Worm (Caenorhabditis elegans) whole organism, L1 larva: ENCODE measurements around the gene nhr-88.

Experiments used
- C04F5.9 ChIP-seq: sonication (generic microtip); optimal IDR thresholded peaks from 2 replicates; lab custom pipeline; 2016; ENCODE audit warnings: missing genetic modification characterization, missing compliant biosample characterization
- ceh-82 ChIP-seq, 3 experiments: fragments of 150-350 bp in 1 of 3; sonication (generic microtip) in 2 of 3; optimal IDR thresholded peaks; 2 replicates each; lab custom pipeline; 2014 to 2017; ENCODE audit warnings: missing biosample characterization in 3 of 3, missing genetic modification characterization in 3 of 3
- dpl-1 ChIP-seq, 3 experiments: fragments of 150-350 bp in 2 of 3; sonication (generic microtip) in 1 of 3; optimal IDR thresholded peaks; 2 replicates each; lab custom pipeline; 2014 to 2017; ENCODE audit warnings: missing biosample characterization in 3 of 3, missing genetic modification characterization in 3 of 3, missing genetic modification reagents in 3 of 3
- dsc-1 ChIP-seq: sonication (generic microtip); optimal IDR thresholded peaks from 2 replicates; lab custom pipeline; 2016; ENCODE audit warnings: mild to moderate bottlenecking, missing genetic modification characterization, missing compliant biosample characterization
- efl-1 ChIP-seq, 4 experiments: fragments of 150-350 bp; optimal IDR thresholded peaks in 3 of 4; peaks in 1 of 4; 1 replicate in 1 of 4; 2 replicates in 3 of 4; lab custom pipeline; 2014; ENCODE audit warnings: missing biosample characterization in 2 of 4, missing genetic modification characterization in 2 of 4, missing genetic modification reagents in 2 of 4
- fkh-10 ChIP-seq: sonication (generic microtip); optimal IDR thresholded peaks from 2 replicates; lab custom pipeline; 2017; ENCODE audit warnings: missing biosample characterization, missing genetic modification reagents, missing genetic modification characterization
- fkh-8 ChIP-seq: sonication (generic microtip); optimal IDR thresholded peaks from 2 replicates; lab custom pipeline; 2016; ENCODE audit warnings: mild to moderate bottlenecking, missing genetic modification characterization, missing compliant biosample characterization
- fos-1 ChIP-seq: fragments of 150-350 bp; optimal IDR thresholded peaks from 2 replicates; lab custom pipeline; 2014; ENCODE audit warnings: missing biosample characterization, missing genetic modification characterization
- grh-1 ChIP-seq: fragments of 200-800 bp; sonication (Bioruptor generic); IDR thresholded peaks from 2 replicates; pipeline ENCODE4 v1.3.6; 2022; ENCODE audit warnings: missing genetic modification reagents, missing genetic modification characterization, missing compliant biosample characterization
- hlh-4 ChIP-seq: sonication (generic microtip); optimal IDR thresholded peaks from 2 replicates; lab custom pipeline; 2016; ENCODE audit warnings: mild to moderate bottlenecking, missing genetic modification characterization, missing compliant biosample characterization
- irx-1 ChIP-seq: sonication (generic microtip); optimal IDR thresholded peaks from 2 replicates; lab custom pipeline; 2016; ENCODE audit warnings: missing genetic modification characterization, missing compliant biosample characterization
- isw-1 ChIP-seq: fragments of 200-800 bp; sonication (Bioruptor generic); IDR thresholded peaks from 2 replicates; pipeline ENCODE4 v1.3.6; 2022; ENCODE audit warnings: missing genetic modification characterization, missing compliant biosample characterization
- jun-1 ChIP-seq: fragments of 150-350 bp; optimal IDR thresholded peaks from 2 replicates; lab custom pipeline; 2014; ENCODE audit warnings: missing biosample characterization, missing genetic modification reagents, missing genetic modification characterization
- lin-13 ChIP-seq: fragments of 150-350 bp; optimal IDR thresholded peaks from 2 replicates; lab custom pipeline; 2014; ENCODE audit warnings: missing biosample characterization, missing genetic modification reagents, missing genetic modification characterization
- lin-14 ChIP-seq: fragments of 200-800 bp; sonication (Bioruptor generic); optimal IDR thresholded peaks from 2 replicates; lab custom pipeline; 2018; ENCODE audit warnings: mild to moderate bottlenecking, missing genetic modification characterization, moderate library complexity, missing compliant biosample characterization
- lin-15B ChIP-seq: fragments of 150-350 bp; sonication (generic microtip); optimal IDR thresholded peaks from 3 replicates; lab custom pipeline; 2014; ENCODE audit warnings: missing biosample characterization, missing genetic modification characterization
- lin-35 ChIP-seq, 2 experiments: fragments of 150-350 bp; optimal IDR thresholded peaks; 2 replicates each; lab custom pipeline; 2014; ENCODE audit warnings: missing biosample characterization in 2 of 2, missing genetic modification characterization in 2 of 2, missing genetic modification reagents in 2 of 2
- lsy-2 ChIP-seq, 2 experiments: fragments of 150-350 bp; optimal IDR thresholded peaks; 2 replicates each; lab custom pipeline; 2014; ENCODE audit warnings: missing biosample characterization in 2 of 2, missing genetic modification characterization in 2 of 2
- mab-9 ChIP-seq: fragments of 200-800 bp; sonication (Bioruptor generic); IDR thresholded peaks from 2 replicates; pipeline ENCODE4 v1.3.6; 2022; ENCODE audit warnings: missing genetic modification reagents, missing genetic modification characterization, missing compliant biosample characterization
- mdl-1 ChIP-seq, 2 experiments: fragments of 150-350 bp; optimal IDR thresholded peaks; 2 replicates each; lab custom pipeline; 2014 to 2017; ENCODE audit warnings: missing biosample characterization in 2 of 2, missing genetic modification characterization in 2 of 2, inconsistent platforms in 1 of 2
- mef-2 ChIP-seq: fragments of 150-350 bp; optimal IDR thresholded peaks from 2 replicates; lab custom pipeline; 2014; ENCODE audit warnings: missing biosample characterization, missing genetic modification characterization
- mep-1 ChIP-seq: fragments of 150-350 bp; optimal IDR thresholded peaks from 2 replicates; lab custom pipeline; 2014; ENCODE audit warnings: missing biosample characterization, missing genetic modification characterization
- nhr-11 ChIP-seq: fragments of 150-350 bp; optimal IDR thresholded peaks from 2 replicates; lab custom pipeline; 2014; ENCODE audit warnings: missing biosample characterization, missing genetic modification characterization
- nhr-19 ChIP-seq: fragments of 200-800 bp; sonication (Bioruptor generic); conservative IDR thresholded peaks from 2 replicates; pipeline ENCODE4 v1.3.6; 2022; ENCODE audit warnings: missing genetic modification characterization, missing compliant biosample characterization
- nhr-20 ChIP-seq: sonication (generic microtip); optimal IDR thresholded peaks from 2 replicates; lab custom pipeline; 2016; ENCODE audit warnings: mild to moderate bottlenecking, missing genetic modification characterization, missing compliant biosample characterization
- nhr-47 ChIP-seq: sonication (generic microtip); optimal IDR thresholded peaks from 2 replicates; lab custom pipeline; 2016; ENCODE audit warnings: mild to moderate bottlenecking, missing genetic modification characterization, moderate library complexity, missing compliant biosample characterization
- nhr-71 ChIP-seq: sonication (generic microtip); optimal IDR thresholded peaks from 2 replicates; lab custom pipeline; 2016; ENCODE audit warnings: mild to moderate bottlenecking, missing genetic modification characterization, moderate library complexity, missing compliant biosample characterization
- nhr-77 ChIP-seq: fragments of 150-350 bp; optimal IDR thresholded peaks from 2 replicates; lab custom pipeline; 2014; ENCODE audit warnings: missing biosample characterization, missing genetic modification characterization
- nhr-85 ChIP-seq: sonication (generic microtip); peaks from one replicate; lab custom pipeline; 2016; ENCODE audit warnings: missing genetic modification characterization, inconsistent platforms, missing compliant biosample characterization
- nhr-90 ChIP-seq: sonication (generic microtip); optimal IDR thresholded peaks from 2 replicates; lab custom pipeline; 2016; ENCODE audit warnings: mild to moderate bottlenecking, missing genetic modification characterization, missing compliant biosample characterization; ENCODE audit not compliant: poor library complexity
- pqm-1 ChIP-seq: sonication (generic microtip); optimal IDR thresholded peaks from 3 replicates; lab custom pipeline; 2017; ENCODE audit warnings: missing biosample characterization, missing genetic modification characterization
- rnt-1 ChIP-seq: sonication (generic microtip); optimal IDR thresholded peaks from 2 replicates; lab custom pipeline; 2016; ENCODE audit warnings: mild to moderate bottlenecking, missing genetic modification characterization, moderate library complexity, missing compliant biosample characterization
- skn-1 ChIP-seq: fragments of 150-350 bp; optimal IDR thresholded peaks from 2 replicates; lab custom pipeline; 2014; ENCODE audit warnings: missing biosample characterization, missing genetic modification characterization
- snu-23 ChIP-seq: sonication (generic microtip); optimal IDR thresholded peaks from 2 replicates; lab custom pipeline; 2016; ENCODE audit warnings: missing genetic modification characterization, missing compliant biosample characterization
- sox-4 ChIP-seq: sonication (generic microtip); optimal IDR thresholded peaks from 2 replicates; lab custom pipeline; 2016; ENCODE audit warnings: missing genetic modification characterization, missing compliant biosample characterization
- sptf-1 ChIP-seq: fragments of 150-350 bp; optimal IDR thresholded peaks from 2 replicates; lab custom pipeline; 2014; ENCODE audit warnings: missing biosample characterization, missing genetic modification characterization
- swsn-7 ChIP-seq: sonication (generic microtip); optimal IDR thresholded peaks from 2 replicates; lab custom pipeline; 2016; ENCODE audit warnings: missing genetic modification characterization, missing compliant biosample characterization
- tbx-2 ChIP-seq: sonication (generic microtip); optimal IDR thresholded peaks from 2 replicates; lab custom pipeline; 2016; ENCODE audit warnings: missing genetic modification characterization, missing compliant biosample characterization
- unc-86 ChIP-seq: sonication (generic microtip); optimal IDR thresholded peaks from 2 replicates; lab custom pipeline; 2016; ENCODE audit warnings: missing genetic modification characterization, missing compliant biosample characterization
- unc-98 ChIP-seq: fragments of 200-800 bp; sonication (Bioruptor generic); IDR thresholded peaks from 2 replicates; pipeline ENCODE4 v1.3.6; 2022; ENCODE audit warnings: missing genetic modification characterization, missing compliant biosample characterization
- vab-15 ChIP-seq: sonication (generic microtip); optimal IDR thresholded peaks from 2 replicates; lab custom pipeline; 2017; ENCODE audit warnings: missing genotype, mild to moderate bottlenecking, missing genetic modification characterization, missing compliant biosample characterization
- xbp-1 ChIP-seq: sonication (generic microtip); optimal IDR thresholded peaks from 2 replicates; lab custom pipeline; 2016; ENCODE audit warnings: missing genetic modification characterization, missing compliant biosample characterization
- zip-4 ChIP-seq: fragments of 200-800 bp; sonication (Bioruptor generic); optimal IDR thresholded peaks from 2 replicates; lab custom pipeline; 2018; ENCODE audit warnings: mild to moderate bottlenecking, missing genetic modification characterization, moderate library complexity, missing compliant biosample characterization
- ztf-11 ChIP-seq, 2 experiments: sonication (generic microtip); optimal IDR thresholded peaks; 2 replicates each; lab custom pipeline; 2016 to 2017; ENCODE audit warnings: missing genetic modification characterization in 2 of 2, missing biosample characterization in 1 of 2, missing compliant biosample characterization in 1 of 2

The nhr-88 gene

DNA sequence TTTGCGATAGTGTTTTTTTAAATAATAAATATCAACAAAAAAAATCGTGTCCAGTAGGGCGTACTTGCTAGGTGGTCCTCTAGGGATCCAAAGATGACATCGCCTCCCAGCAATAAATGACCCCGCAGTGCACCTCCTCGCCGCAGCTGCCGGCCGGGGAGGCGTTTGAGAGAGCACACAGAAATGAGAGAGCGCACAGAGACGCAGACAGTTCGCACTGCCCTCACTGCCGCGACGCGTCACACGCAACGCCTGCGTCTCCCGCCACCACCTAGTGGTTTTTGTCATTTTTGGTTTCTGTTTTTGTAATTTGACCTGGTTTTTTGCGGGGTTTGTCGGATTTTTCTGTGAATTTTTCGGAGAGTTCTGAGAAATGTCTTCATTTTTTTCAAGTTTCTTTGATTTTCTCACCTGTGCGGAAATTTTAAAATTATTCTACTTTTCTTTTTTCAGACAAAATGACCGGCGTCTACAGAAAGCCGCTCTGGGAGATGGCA lies 11.5 kb downstream of the nhr-88 start, which contains the start of gene lido-7:
Gene lido-7, plus strand, starts transcription at position 447 of the 497 bp plus-strand sequence.
- TF ChIP-seq lin-35 (GFP tag; optimal IDR thresholded peaks at IDR 0.05; lab: Kevin White, UChicago) (peak; percentile 27 to 59), zip-4 (no peak), unc-86 (tag; lab: Kevin White, UChicago) (peak; percentile 15), C04F5.9 (tag; lab: Kevin White, UChicago) (peak; percentile 7), nhr-11 (tag; lab: Kevin White, UChicago) (no peak), swsn-7 (peak; percentile 59), efl-1 (optimal IDR thresholded peaks at IDR 0.05; lab: Kevin White, UChicago) (peak; percentile 61 to 64), efl-1 (GFP tag; optimal IDR thresholded peaks at IDR 0.05 in 1 of 2; lab: Kevin White, UChicago) (peak; percentile 30 to 44), mep-1 (tag; lab: Kevin White, UChicago) (peak; percentile 6), nhr-77 (tag; lab: Kevin White, UChicago) (no peak), xbp-1 (tag; lab: Kevin White, UChicago) (no peak), fkh-10 (no peak), grh-1 (GFP tag; lab: Robert Waterston, UW) (0 out of 2 replicates have a peak, but pooled peaks have one; percentile 22), nhr-20 (tag; lab: Kevin White, UChicago) (peak; percentile 38), skn-1 (tag; lab: Kevin White, UChicago) (peak; percentile 24), fkh-8 (peak; percentile 11), jun-1 (tag; lab: Kevin White, UChicago) (peak; percentile 9), nhr-47 (tag; lab: Kevin White, UChicago) (peak; percentile 59), lin-14 (peak; percentile 83), tbx-2 (tag; lab: Kevin White, UChicago) (peak; percentile 52), unc-98 (GFP tag; lab: Robert Waterston, UW) (0 out of 2 replicates have a peak, but pooled peaks have one; percentile 17), nhr-71 (peak; percentile 71), dsc-1 (tag; lab: Kevin White, UChicago) (peak; percentile 12), vab-15 (tag; lab: Kevin White, UChicago) (peak; percentile 6), lin-13 (peak; percentile 28), ceh-82 (tag; optimal IDR thresholded peaks at IDR 0.05; lab: Kevin White, UChicago) (peak in 1 of 3 experiments; percentile 35), sox-4 (tag; lab: Kevin White, UChicago) (no peak), hlh-4 (tag; lab: Kevin White, UChicago) (no peak), irx-1 (tag; lab: Kevin White, UChicago) (peak; percentile 28), nhr-85 (tag; lab: Kevin White, UChicago) (peak; percentile 74), pqm-1 (tag; lab: Kevin White, UChicago) (no peak), fos-1 (no peak), dpl-1 (GFP tag; optimal IDR thresholded peaks at IDR 0.05; lab: Kevin White, UChicago) (peak in 2 of 3 experiments; percentile 20 to 31), nhr-90 (peak; percentile 2), isw-1 (peak; percentile 13; the same call in 1 of the 2 replicates), lsy-2 (tag; optimal IDR thresholded peaks at IDR 0.05; lab: Kevin White, UChicago) (peak; percentile 31 to 56), nhr-19 (peak; percentile 38; the same call in 1 of the 2 replicates), mef-2 (no peak), ztf-11 (tag; optimal IDR thresholded peaks at IDR 0.05; lab: Kevin White, UChicago) (no peak), sptf-1 (tag; lab: Kevin White, UChicago) (no peak), mab-9 (GFP tag; lab: Robert Waterston, UW) (no peak), snu-23 (GFP tag; lab: Kevin White, UChicago) (peak; percentile 58), lin-15B (tag; lab: Kevin White, UChicago) (no peak), rnt-1 (tag; lab: Kevin White, UChicago) (peak; percentile 78), mdl-1 (tag; optimal IDR thresholded peaks at IDR 0.05; lab: Kevin White, UChicago) (peak in 1 of 2 experiments; percentile 14)
